Worm (Caenorhabditis elegans) whole organism, mixed stage, embryonic: ENCODE results near the gene F28G4.4.

Experiments used
- bed-3 ChIP-seq: fragments of 200-800 bp; sonication (Bioruptor generic); optimal IDR thresholded peaks from 3 replicates; lab custom pipeline; 2018; ENCODE audit warnings: mild to moderate bottlenecking, missing genetic modification characterization, moderate library complexity, missing compliant biosample characterization
- blmp-1 ChIP-seq: fragments of 150-350 bp; optimal IDR thresholded peaks from 2 replicates; lab custom pipeline; 2014; ENCODE audit warnings: missing biosample characterization, missing genetic modification characterization
- flh-1 ChIP-seq: fragments of 200-800 bp; sonication (Bioruptor generic); optimal IDR thresholded peaks from 2 replicates; lab custom pipeline; 2018; ENCODE audit warnings: mild to moderate bottlenecking, missing genetic modification characterization, moderate library complexity, missing compliant biosample characterization
- lsy-2 ChIP-seq: fragments of 150-350 bp; optimal IDR thresholded peaks from 2 replicates; lab custom pipeline; 2014; ENCODE audit warnings: missing biosample characterization, missing genetic modification characterization
- mep-1 ChIP-seq: fragments of 150-350 bp; optimal IDR thresholded peaks from 2 replicates; lab custom pipeline; 2017; ENCODE audit warnings: missing biosample characterization, missing genetic modification reagents, missing genetic modification characterization, inconsistent platforms
- nhr-12 ChIP-seq: fragments of 150-350 bp; optimal IDR thresholded peaks from 2 replicates; lab custom pipeline; 2014; ENCODE audit warnings: missing biosample characterization, missing genetic modification characterization
- nhr-237 ChIP-seq: fragments of 150-350 bp; optimal IDR thresholded peaks from 2 replicates; lab custom pipeline; 2014; ENCODE audit warnings: missing biosample characterization, missing genetic modification characterization
- nhr-28 ChIP-seq: fragments of 150-350 bp; optimal IDR thresholded peaks from 2 replicates; lab custom pipeline; 2014; ENCODE audit warnings: missing biosample characterization, missing genetic modification characterization
- nhr-76 ChIP-seq: sonication (generic microtip); optimal IDR thresholded peaks from 2 replicates; lab custom pipeline; 2017; ENCODE audit warnings: missing biosample characterization, missing genetic modification characterization
- pha-4 ChIP-seq: fragments of 150-350 bp; optimal IDR thresholded peaks from 2 replicates; lab custom pipeline; 2018; ENCODE audit warnings: missing biosample characterization, missing genetic modification reagents, missing genetic modification characterization
- snpc-4 ChIP-seq: fragments of 150-350 bp; optimal IDR thresholded peaks from 2 replicates; lab custom pipeline; 2014; ENCODE audit warnings: missing biosample characterization, missing genetic modification characterization
- unc-62 ChIP-seq: fragments of 150-350 bp; optimal IDR thresholded peaks from 2 replicates; lab custom pipeline; 2014; ENCODE audit warnings: missing biosample characterization, missing genetic modification reagents, missing genetic modification characterization
- ztf-11 ChIP-seq: fragments of 150-350 bp; optimal IDR thresholded peaks from 2 replicates; lab custom pipeline; 2014; ENCODE audit warnings: missing biosample characterization, missing genetic modification characterization

- TF ChIP-seq nhr-12 (tag; lab: Kevin White, UChicago), result no peak
- TF ChIP-seq nhr-237 (tag; lab: Kevin White, UChicago), result no peak
- no peak for TF ChIP-seq nhr-76 (tag; lab: Kevin White, UChicago)
- peak; percentile 12 for TF ChIP-seq nhr-28 (tag; lab: Kevin White, UChicago)
- TF ChIP-seq lsy-2 (tag; lab: Kevin White, UChicago), result no peak
- no peak for TF ChIP-seq unc-62 (GFP tag; lab: Kevin White, UChicago)
- no peak for TF ChIP-seq pha-4 (tag; lab: Kevin White, UChicago)
- no peak for TF ChIP-seq ztf-11 (tag; lab: Kevin White, UChicago)
- TF ChIP-seq mep-1 (tag; lab: Kevin White, UChicago), result no peak
- TF ChIP-seq bed-3 (GFP tag; lab: Kevin White, UChicago), result no peak
- TF ChIP-seq blmp-1 (tag; lab: Kevin White, UChicago), result no peak
- TF ChIP-seq snpc-4 (tag; lab: Kevin White, UChicago), result no peak
- TF ChIP-seq flh-1 (GFP tag; lab: Kevin White, UChicago), result no peak
Measured at ce11 chrV:16309523-16309922, 23.8 kb upstream of the F28G4.4 start, which contains the start of gene oac-7.
